Fruit fly (Drosophila melanogaster) whole organism, prepupa: ENCODE measurements around the gene CG31156.
A peak's percentile ranks its signal among the peaks of the same experiment; 100 is the strongest.

ENCODE experiments used
- Blimp-1 ChIP-seq: fragments of 200-800 bp; sonication (Bioruptor generic); optimal IDR thresholded peaks from 3 replicates; lab custom pipeline; 2017; ENCODE audit warnings: missing biosample characterization, missing genetic modification characterization, mild to moderate bottlenecking, moderate library complexity, missing genetic modification reagents
- CG10631 ChIP-seq: fragments of 200-800 bp; sonication (Bioruptor generic); optimal IDR thresholded peaks from 2 replicates; lab custom pipeline; 2016; ENCODE audit warnings: missing biosample characterization, missing genetic modification characterization
- CG11762 ChIP-seq: fragments of 200-800 bp; sonication (Bioruptor generic); optimal IDR thresholded peaks from 3 replicates; lab custom pipeline; 2016; ENCODE audit warnings: missing biosample characterization, missing genetic modification characterization; ENCODE audit not compliant: insufficient read depth
- CG11902 ChIP-seq: fragments of 200-800 bp; sonication (Bioruptor generic); optimal IDR thresholded peaks from 3 replicates; lab custom pipeline; 2016; ENCODE audit warnings: missing biosample characterization, missing genetic modification characterization
- CG15336 ChIP-seq: fragments of 200-800 bp; sonication (Bioruptor generic); IDR thresholded peaks from 2 replicates; pipeline ENCODE4 v1.3.6; 2022; ENCODE audit warnings: missing biosample characterization, missing genetic modification characterization
- CG1621 ChIP-seq: fragments of 200-800 bp; sonication (Bioruptor generic); optimal IDR thresholded peaks from 3 replicates; lab custom pipeline; 2018; ENCODE audit warnings: missing biosample characterization, mild to moderate bottlenecking, missing genetic modification characterization
- CG16779 ChIP-seq: fragments of 200-800 bp; sonication (Bioruptor generic); optimal IDR thresholded peaks from 3 replicates; lab custom pipeline; 2017; ENCODE audit warnings: missing biosample characterization, mild to moderate bottlenecking, missing genetic modification characterization
- CG3032 ChIP-seq: fragments of 200-800 bp; optimal IDR thresholded peaks from 2 replicates; lab custom pipeline; 2019; ENCODE audit warnings: missing biosample characterization, mild to moderate bottlenecking, missing genetic modification characterization, moderate library complexity
- CG32006 ChIP-seq: fragments of 200-800 bp; sonication (Bioruptor generic); optimal IDR thresholded peaks from 3 replicates; lab custom pipeline; 2017; ENCODE audit warnings: missing biosample characterization, mild to moderate bottlenecking, missing genetic modification characterization
- CG3919 ChIP-seq: fragments of 200-800 bp; sonication (Bioruptor generic); optimal IDR thresholded peaks from 3 replicates; lab custom pipeline; 2016; ENCODE audit warnings: missing biosample characterization, missing genetic modification characterization
- CG4318 ChIP-seq: fragments of 200-800 bp; sonication (Bioruptor generic); optimal IDR thresholded peaks from 3 replicates; lab custom pipeline; 2017; ENCODE audit warnings: missing biosample characterization, mild to moderate bottlenecking, missing genetic modification characterization
- CG6163 ChIP-seq: fragments of 200-800 bp; sonication (Bioruptor generic); IDR thresholded peaks from 3 replicates; pipeline ENCODE4 v1.3.6; 2022; ENCODE audit warnings: missing biosample characterization, missing genetic modification characterization
- CG6276 ChIP-seq: fragments of 200-800 bp; sonication (Bioruptor generic); optimal IDR thresholded peaks from 2 replicates; lab custom pipeline; 2017; ENCODE audit warnings: missing biosample characterization, mild to moderate bottlenecking, missing genetic modification characterization
- CG6792 ChIP-seq: fragments of 200-800 bp; sonication (Bioruptor generic); optimal IDR thresholded peaks from 3 replicates; lab custom pipeline; 2016; ENCODE audit warnings: missing biosample characterization, missing genetic modification characterization
- CG6808 ChIP-seq: fragments of 200-800 bp; sonication (Bioruptor generic); optimal IDR thresholded peaks from 3 replicates; lab custom pipeline; 2017; ENCODE audit warnings: missing biosample characterization, missing genetic modification characterization, mild to moderate bottlenecking, moderate library complexity, missing genetic modification reagents
- CG6854 ChIP-seq: fragments of 200-800 bp; sonication (Bioruptor generic); optimal IDR thresholded peaks from 2 replicates; lab custom pipeline; 2017; ENCODE audit warnings: missing biosample characterization, mild to moderate bottlenecking, missing genetic modification characterization
- CG7368 ChIP-seq: fragments of 200-800 bp; sonication (Bioruptor generic); optimal IDR thresholded peaks from 3 replicates; lab custom pipeline; 2016; ENCODE audit warnings: missing biosample characterization, missing genetic modification characterization
- CG8119 ChIP-seq: fragments of 200-800 bp; sonication (Bioruptor generic); IDR thresholded peaks from 3 replicates; pipeline ENCODE4 v1.3.6; 2022; ENCODE audit warnings: missing biosample characterization, missing genetic modification characterization
- CG8319 ChIP-seq: fragments of 200-800 bp; sonication (Bioruptor generic); optimal IDR thresholded peaks from 3 replicates; lab custom pipeline; 2016; ENCODE audit warnings: missing biosample characterization, missing genetic modification characterization
- CG9139 ChIP-seq: fragments of 200-800 bp; sonication (Bioruptor generic); optimal IDR thresholded peaks from 3 replicates; lab custom pipeline; 2017; ENCODE audit warnings: missing biosample characterization, mild to moderate bottlenecking, missing genetic modification characterization
- Eip75B ChIP-seq: fragments of 200-800 bp; sonication (Bioruptor generic); optimal IDR thresholded peaks from 3 replicates; lab custom pipeline; 2016; ENCODE audit warnings: missing biosample characterization, missing genetic modification characterization
- Eip78C ChIP-seq: fragments of 200-800 bp; sonication (Bioruptor generic); peaks from one replicate; lab custom pipeline; 2016; ENCODE audit warnings: missing biosample characterization, missing genetic modification characterization
- Eip93F ChIP-seq: fragments of 200-800 bp; sonication (Bioruptor generic); optimal IDR thresholded peaks from 2 replicates; lab custom pipeline; 2016; ENCODE audit warnings: missing biosample characterization, mild to moderate bottlenecking, missing genetic modification characterization
- Ets21C ChIP-seq: fragments of 200-800 bp; sonication (Bioruptor generic); optimal IDR thresholded peaks from 3 replicates; lab custom pipeline; 2016; ENCODE audit warnings: missing biosample characterization, missing genetic modification characterization
- Gug ChIP-seq: fragments of 200-800 bp; sonication (Bioruptor generic); IDR thresholded peaks from 2 replicates; pipeline ENCODE4 v1.3.6; 2022; ENCODE audit warnings: missing biosample characterization, missing genetic modification characterization
- Hr39 ChIP-seq: fragments of 200-800 bp; sonication (Bioruptor generic); optimal IDR thresholded peaks from 2 replicates; lab custom pipeline; 2016; ENCODE audit warnings: missing biosample characterization, missing genetic modification characterization
- Lpt ChIP-seq: fragments of 200-800 bp; sonication (Bioruptor generic); optimal IDR thresholded peaks from 3 replicates; lab custom pipeline; 2016; ENCODE audit warnings: missing biosample characterization, missing genetic modification characterization
- Met ChIP-seq: fragments of 200-800 bp; sonication (Bioruptor generic); optimal IDR thresholded peaks from 3 replicates; lab custom pipeline; 2016; ENCODE audit warnings: missing biosample characterization, missing genetic modification characterization
- Smox ChIP-seq: fragments of 200-800 bp; sonication (Bioruptor generic); optimal IDR thresholded peaks from 3 replicates; lab custom pipeline; 2016; ENCODE audit warnings: missing biosample characterization, missing genetic modification characterization
- Sox102F ChIP-seq: fragments of 200-800 bp; sonication (Bioruptor generic); optimal IDR thresholded peaks from 2 replicates; lab custom pipeline; 2016; ENCODE audit warnings: missing biosample characterization, mild to moderate bottlenecking, missing genetic modification characterization
- Sox14 ChIP-seq: fragments of 200-800 bp; sonication (Bioruptor generic); optimal IDR thresholded peaks from 3 replicates; lab custom pipeline; 2016; ENCODE audit warnings: missing biosample characterization, missing genetic modification characterization
- Sox15 ChIP-seq: fragments of 200-800 bp; sonication (Bioruptor generic); optimal IDR thresholded peaks from 3 replicates; lab custom pipeline; 2016; ENCODE audit warnings: missing biosample characterization, missing genetic modification characterization
- achi ChIP-seq: fragments of 200-800 bp; sonication (Bioruptor generic); optimal IDR thresholded peaks from 3 replicates; lab custom pipeline; 2016; ENCODE audit warnings: missing biosample characterization, missing genetic modification characterization
- acj6 ChIP-seq: fragments of 200-800 bp; sonication (Bioruptor generic); optimal IDR thresholded peaks from 3 replicates; lab custom pipeline; 2016; ENCODE audit warnings: missing biosample characterization, missing genetic modification characterization
- cyc ChIP-seq: fragments of 200-800 bp; sonication (Bioruptor generic); optimal IDR thresholded peaks from 3 replicates; lab custom pipeline; 2016; ENCODE audit warnings: missing biosample characterization, missing genetic modification characterization
- dac ChIP-seq: fragments of 200-800 bp; sonication (Bioruptor generic); optimal IDR thresholded peaks from 2 replicates; lab custom pipeline; 2017; ENCODE audit warnings: missing biosample characterization, mild to moderate bottlenecking, missing genetic modification characterization
- eg ChIP-seq: fragments of 200-800 bp; sonication (Bioruptor generic); IDR thresholded peaks from 3 replicates; pipeline ENCODE4 v1.3.6; 2022; ENCODE audit warnings: missing biosample characterization, missing genetic modification characterization
- esn ChIP-seq: fragments of 200-800 bp; sonication (Bioruptor generic); optimal IDR thresholded peaks from 2 replicates; lab custom pipeline; 2016; ENCODE audit warnings: missing biosample characterization, mild to moderate bottlenecking, missing genetic modification characterization, moderate library complexity
- fd59A ChIP-seq: fragments of 200-800 bp; sonication (Bioruptor generic); optimal IDR thresholded peaks from 2 replicates; lab custom pipeline; 2017; ENCODE audit warnings: missing biosample characterization, mild to moderate bottlenecking, missing genetic modification characterization, missing genetic modification reagents
- fd85E ChIP-seq: fragments of 200-800 bp; sonication (Bioruptor generic); optimal IDR thresholded peaks from 3 replicates; lab custom pipeline; 2016; ENCODE audit warnings: missing biosample characterization, missing genetic modification characterization
- fkh ChIP-seq: fragments of 200-800 bp; sonication (Bioruptor generic); optimal IDR thresholded peaks from 3 replicates; lab custom pipeline; 2017; ENCODE audit warnings: missing biosample characterization, mild to moderate bottlenecking, missing genetic modification characterization, moderate library complexity
- lz ChIP-seq: fragments of 200-800 bp; sonication (Bioruptor generic); optimal IDR thresholded peaks from 3 replicates; lab custom pipeline; 2016; ENCODE audit warnings: missing biosample characterization, missing genetic modification characterization
- salr ChIP-seq, 2 experiments: fragments of 200-800 bp; sonication (Bioruptor generic); optimal IDR thresholded peaks; 3 replicates each; lab custom pipeline; 2016 to 2018; ENCODE audit warnings: missing biosample characterization in 2 of 2, missing genetic modification characterization in 2 of 2, mild to moderate bottlenecking in 1 of 2
- spab ChIP-seq: fragments of 200-800 bp; sonication (Bioruptor generic); optimal IDR thresholded peaks from 2 replicates; lab custom pipeline; 2017; ENCODE audit warnings: missing biosample characterization, mild to moderate bottlenecking, missing genetic modification characterization, missing genetic modification reagents
- ss ChIP-seq, 2 experiments: fragments of 200-800 bp; sonication (Bioruptor generic); optimal IDR thresholded peaks; 2 replicates in 1 of 2; 3 replicates in 1 of 2; lab custom pipeline; 2017 to 2018; ENCODE audit warnings: mild to moderate bottlenecking in 2 of 2, missing biosample characterization in 2 of 2, missing genetic modification characterization in 2 of 2, moderate library complexity in 1 of 2
- svp ChIP-seq: fragments of 200-800 bp; sonication (Bioruptor generic); peaks from one replicate; lab custom pipeline; 2016; ENCODE audit warnings: missing biosample characterization, missing genetic modification characterization
- topi ChIP-seq: fragments of 200-800 bp; sonication (Bioruptor generic); optimal IDR thresholded peaks from 3 replicates; lab custom pipeline; 2016; ENCODE audit warnings: missing biosample characterization, missing genetic modification characterization
- vri ChIP-seq: fragments of 200-800 bp; sonication (Bioruptor generic); optimal IDR thresholded peaks from 3 replicates; lab custom pipeline; 2016; ENCODE audit warnings: missing biosample characterization, mild to moderate bottlenecking, missing genetic modification characterization

Gene CG31156

dm6 chr3R:22627936-22628513, 14.6 kb upstream of the CG31156 start (continued):
- TF ChIP-seq esn (GFP tag; lab: Kevin White, UChicago) (peak; percentile 91), CG11762 (GFP tag; lab: Kevin White, UChicago) (no peak), CG6163 (peak; percentile 51; the same call in 1 of the 3 replicates), CG16779 (tag; lab: Kevin White, UChicago) (no peak), Sox102F (GFP tag; lab: Kevin White, UChicago) (peak; percentile 89)

- TF ChIP-seq CG3032 (peak; percentile 84), topi (GFP tag; lab: Kevin White, UChicago) (no peak), CG4318 (GFP tag; lab: Kevin White, UChicago) (no peak), Eip75B (GFP tag; lab: Kevin White, UChicago) (peak; percentile 66), CG6792 (peak; percentile 44), Sox102F (GFP tag; lab: Kevin White, UChicago) (peak; percentile 19), fd59A (GFP tag; lab: Kevin White, UChicago) (peak; percentile 68), vri (GFP tag; lab: Kevin White, UChicago) (peak; percentile 65), CG16779 (tag; lab: Kevin White, UChicago) (peak; percentile 92), CG1621 (tag; lab: Kevin White, UChicago) (peak; percentile 89), lz (no peak), CG15336 (GFP tag; lab: Robert Waterston, UW) (peak; percentile 89), CG6276 (GFP tag; lab: Kevin White, UChicago) (peak; percentile 96), acj6 (GFP tag; lab: Kevin White, UChicago) (peak; percentile 19), achi (peak; percentile 52), CG11902 (GFP tag; lab: Kevin White, UChicago) (no peak), Met (peak; percentile 45), CG10631 (GFP tag; lab: Kevin White, UChicago) (no peak), CG11762 (GFP tag; lab: Kevin White, UChicago) (peak; percentile 50), CG3919 (GFP tag; lab: Kevin White, UChicago) (peak; percentile 62), CG8119 (GFP tag; lab: Robert Waterston, UW) (peak; percentile 90), CG7368 (peak; percentile 50), Blimp-1 (GFP tag; lab: Kevin White, UChicago) (no peak), Hr39 (GFP tag; lab: Kevin White, UChicago) (no peak), CG6163 (peak; percentile 96), Eip93F (GFP tag; lab: Kevin White, UChicago) (no peak), Sox14 (peak; percentile 69), Sox15 (GFP tag; lab: Kevin White, UChicago) (no peak), cyc (GFP tag; lab: Kevin White, UChicago) (no peak), Smox (GFP tag; lab: Kevin White, UChicago) (no peak), Eip78C (GFP tag; lab: Kevin White, UChicago) (no peak), CG6854 (GFP tag; lab: Kevin White, UChicago) (peak; percentile 55), svp (GFP tag; lab: Kevin White, UChicago) (peak; percentile 73), fkh (GFP tag; lab: Kevin White, UChicago) (peak; percentile 99), Gug (GFP tag; lab: Robert Waterston, UW) (peak; percentile 71), Lpt (GFP tag; lab: Kevin White, UChicago) (peak; percentile 88), CG9139 (GFP tag; lab: Kevin White, UChicago) (peak; percentile 95), Ets21C (GFP tag; lab: Kevin White, UChicago) (no peak), ss (GFP tag; optimal IDR thresholded peaks at IDR 0.05; lab: Kevin White, UChicago) (peak; percentile 96), CG8319 (GFP tag; lab: Kevin White, UChicago) (peak; percentile 2), spab (GFP tag; lab: Kevin White, UChicago) (peak; percentile 84), salr (GFP tag; optimal IDR thresholded peaks at IDR 0.05; lab: Kevin White, UChicago) (peak; percentile 43 to 77), fd85E (GFP tag; lab: Kevin White, UChicago) (peak; percentile 43), dac (GFP tag; lab: Kevin White, UChicago) (peak; percentile 64), CG32006 (peak; percentile 70), CG6808 (GFP tag; lab: Kevin White, UChicago) (peak; percentile 93), esn (GFP tag; lab: Kevin White, UChicago) (peak; percentile 32), eg (peak; percentile 96)
These were observed 13.5 kb upstream of the CG31156 start for dm6 chr3R:22626842-22627392.
